Worm (Caenorhabditis elegans) whole organism, young adult: ENCODE results near the gene R10H10.3.

Experiments used
- B0019.2 ChIP-seq: fragments of 200-800 bp; sonication (Bioruptor generic); conservative IDR thresholded peaks from 2 replicates; pipeline ENCODE4 v1.3.6; 2022; ENCODE audit warnings: missing genetic modification reagents, missing genetic modification characterization, missing compliant biosample characterization
- B0035.1 ChIP-seq: sonication (generic microtip); optimal IDR thresholded peaks from 2 replicates; lab custom pipeline; 2016; ENCODE audit warnings: missing genetic modification characterization, mild to moderate bottlenecking, missing compliant biosample characterization, missing genotype, missing genetic modification reagents
- B0336.3 ChIP-seq: fragments of 200-800 bp; sonication (Bioruptor generic); IDR thresholded peaks from 2 replicates; pipeline ENCODE4 v1.3.6; 2022; ENCODE audit warnings: missing genetic modification characterization, missing compliant biosample characterization
- C17E4.6 ChIP-seq: fragments of 200-800 bp; sonication (Bioruptor generic); IDR thresholded peaks from 2 replicates; pipeline ENCODE4 v1.3.6; 2022; ENCODE audit warnings: missing genetic modification reagents, missing genetic modification characterization, missing compliant biosample characterization
- D2030.7 ChIP-seq: fragments of 200-800 bp; sonication (Bioruptor generic); IDR thresholded peaks from 2 replicates; pipeline ENCODE4 v1.3.6; 2022; ENCODE audit warnings: missing genetic modification reagents, missing genetic modification characterization, missing compliant biosample characterization
- F22D6.2 ChIP-seq: sonication (generic microtip); optimal IDR thresholded peaks from 2 replicates; lab custom pipeline; 2016; ENCODE audit warnings: mild to moderate bottlenecking, missing genetic modification characterization, missing compliant biosample characterization
- F33H1.4 ChIP-seq: fragments of 200-800 bp; sonication (Bioruptor generic); IDR thresholded peaks from 2 replicates; pipeline ENCODE4 v1.3.6; 2022; ENCODE audit warnings: missing genetic modification reagents, missing genetic modification characterization, missing compliant biosample characterization
- F49E8.2 ChIP-seq: sonication (generic microtip); optimal IDR thresholded peaks from 3 replicates; lab custom pipeline; 2017; ENCODE audit warnings: missing genetic modification characterization, mild to moderate bottlenecking, missing compliant biosample characterization, antibody characterized with exemption, moderate library complexity; ENCODE audit not compliant: insufficient read depth
- F57C9.4 ChIP-seq: sonication (generic microtip); optimal IDR thresholded peaks from 2 replicates; lab custom pipeline; 2017; ENCODE audit warnings: mild to moderate bottlenecking, missing genetic modification characterization, missing compliant biosample characterization
- K11D2.4 ChIP-seq: fragments of 200-800 bp; sonication (Bioruptor generic); IDR thresholded peaks from 2 replicates; pipeline ENCODE4 v1.3.6; 2022; ENCODE audit warnings: missing genetic modification reagents, missing genetic modification characterization, missing compliant biosample characterization
- T07F8.4 ChIP-seq: sonication (generic microtip); optimal IDR thresholded peaks from 2 replicates; lab custom pipeline; 2016; ENCODE audit warnings: mild to moderate bottlenecking, missing genetic modification characterization, moderate library complexity, missing compliant biosample characterization
- Y79H2A.3 ChIP-seq: fragments of 200-800 bp; sonication (Bioruptor generic); conservative IDR thresholded peaks from 2 replicates; pipeline ENCODE4 v1.3.6; 2022; ENCODE audit warnings: missing genetic modification reagents, missing genetic modification characterization, missing compliant biosample characterization
- aptf-3 ChIP-seq: fragments of 200-800 bp; sonication (Bioruptor generic); IDR thresholded peaks from 2 replicates; pipeline ENCODE4 v1.3.6; 2022; ENCODE audit warnings: missing genetic modification characterization, missing compliant biosample characterization
- atf-7 ChIP-seq: sonication (generic microtip); optimal IDR thresholded peaks from 2 replicates; lab custom pipeline; 2017; ENCODE audit warnings: mild to moderate bottlenecking, missing genetic modification characterization, missing compliant biosample characterization
- attf-5 ChIP-seq: fragments of 200-800 bp; sonication (Bioruptor generic); optimal IDR thresholded peaks from 2 replicates; lab custom pipeline; 2018; ENCODE audit warnings: mild to moderate bottlenecking, missing genetic modification characterization, missing compliant biosample characterization
- attf-6 ChIP-seq: fragments of 200-800 bp; sonication (Bioruptor generic); IDR thresholded peaks from 2 replicates; pipeline ENCODE4 v1.3.6; 2022; ENCODE audit warnings: missing genetic modification reagents, missing genetic modification characterization, missing compliant biosample characterization
- cebp-1 ChIP-seq, 2 experiments: fragments of 200-800 bp in 1 of 2; sonication (Bioruptor generic) in 1 of 2; sonication (generic microtip) in 1 of 2; IDR thresholded peaks in 1 of 2; optimal IDR thresholded peaks in 1 of 2; 2 replicates each; pipeline versions ENCODE4 v1.3.6 to Lab custom; 2017 to 2022; ENCODE audit warnings: missing compliant biosample characterization in 2 of 2, missing genetic modification characterization in 2 of 2, mild to moderate bottlenecking in 1 of 2, missing genetic modification reagents in 1 of 2, moderate library complexity in 1 of 2
- cebp-2 ChIP-seq: fragments of 200-800 bp; sonication (Bioruptor generic); IDR thresholded peaks from 2 replicates; pipeline ENCODE4 v1.3.6; 2022; ENCODE audit warnings: missing genetic modification characterization, missing compliant biosample characterization
- ceh-40 ChIP-seq: fragments of 200-800 bp; sonication (Bioruptor generic); IDR thresholded peaks from 2 replicates; pipeline ENCODE4 v1.3.6; 2022; ENCODE audit warnings: missing genetic modification characterization, missing compliant biosample characterization
- chd-7 ChIP-seq: sonication (generic microtip); optimal IDR thresholded peaks from 2 replicates; lab custom pipeline; 2016; ENCODE audit warnings: mild to moderate bottlenecking, missing genetic modification characterization, moderate library complexity, missing compliant biosample characterization
- dox-1 ChIP-seq: fragments of 200-800 bp; sonication (Bioruptor generic); IDR thresholded peaks from 2 replicates; pipeline ENCODE4 v1.3.6; 2022; ENCODE audit warnings: missing genetic modification reagents, missing genetic modification characterization, missing compliant biosample characterization
- egl-18 ChIP-seq: fragments of 200-800 bp; sonication (Bioruptor generic); IDR thresholded peaks from 2 replicates; pipeline ENCODE4 v1.3.6; 2022; ENCODE audit warnings: missing genetic modification reagents, missing genetic modification characterization, missing compliant biosample characterization
- egl-44 ChIP-seq: fragments of 200-800 bp; sonication (Bioruptor generic); IDR thresholded peaks from 2 replicates; pipeline ENCODE4 v1.3.6; 2022; ENCODE audit warnings: missing genetic modification reagents, missing genetic modification characterization, missing compliant biosample characterization
- ekl-4 ChIP-seq: fragments of 200-800 bp; sonication (Bioruptor generic); IDR thresholded peaks from 2 replicates; pipeline ENCODE4 v1.3.6; 2022; ENCODE audit warnings: missing genetic modification reagents, missing genetic modification characterization, missing compliant biosample characterization
- hlh-26 ChIP-seq: fragments of 200-800 bp; sonication (Bioruptor generic); conservative IDR thresholded peaks from 2 replicates; pipeline ENCODE4 v1.3.6; 2022; ENCODE audit warnings: missing genetic modification reagents, missing genetic modification characterization, missing compliant biosample characterization
- hsf-1 ChIP-seq: fragments of 200-800 bp; sonication (Bioruptor generic); IDR thresholded peaks from 2 replicates; pipeline ENCODE4 v1.3.6; 2022; ENCODE audit warnings: missing genetic modification reagents, missing genetic modification characterization, missing compliant biosample characterization
- lag-1 ChIP-seq: fragments of 200-800 bp; sonication (Bioruptor generic); IDR thresholded peaks from 2 replicates; pipeline ENCODE4 v1.3.6; 2022; ENCODE audit warnings: missing genetic modification reagents, missing genetic modification characterization, missing compliant biosample characterization
- let-526 ChIP-seq: fragments of 200-800 bp; sonication (Bioruptor generic); IDR thresholded peaks from 2 replicates; pipeline ENCODE4 v1.3.6; 2022; ENCODE audit warnings: missing genetic modification reagents, missing genetic modification characterization, missing compliant biosample characterization
- lir-1 ChIP-seq: fragments of 200-800 bp; sonication (Bioruptor generic); conservative IDR thresholded peaks from 2 replicates; pipeline ENCODE4 v1.3.6; 2022; ENCODE audit warnings: missing genetic modification reagents, missing genetic modification characterization, missing compliant biosample characterization
- madf-8 ChIP-seq: fragments of 200-800 bp; sonication (Bioruptor generic); conservative IDR thresholded peaks from 2 replicates; pipeline ENCODE4 v1.3.6; 2022; ENCODE audit warnings: missing genetic modification reagents, missing genetic modification characterization, missing compliant biosample characterization
- nfya-2 ChIP-seq: fragments of 200-800 bp; sonication (Bioruptor generic); IDR thresholded peaks from 2 replicates; pipeline ENCODE4 v1.3.6; 2022; ENCODE audit warnings: missing genetic modification reagents, missing genetic modification characterization, missing compliant biosample characterization
- nfyb-1 ChIP-seq: fragments of 200-800 bp; sonication (Bioruptor generic); IDR thresholded peaks from 2 replicates; pipeline ENCODE4 v1.3.6; 2022; ENCODE audit warnings: missing genetic modification reagents, missing genetic modification characterization, missing compliant biosample characterization
- nhr-179 ChIP-seq: sonication (generic microtip); optimal IDR thresholded peaks from 2 replicates; lab custom pipeline; 2016; ENCODE audit warnings: mild to moderate bottlenecking, missing genetic modification characterization, missing compliant biosample characterization
- nhr-80 ChIP-seq: sonication (generic microtip); optimal IDR thresholded peaks from 2 replicates; lab custom pipeline; 2016; ENCODE audit warnings: missing genetic modification characterization, missing compliant biosample characterization
- nhr-90 ChIP-seq: sonication (generic microtip); optimal IDR thresholded peaks from 2 replicates; lab custom pipeline; 2016; ENCODE audit warnings: missing genotype, mild to moderate bottlenecking, missing genetic modification characterization, missing compliant biosample characterization
- pha-4 ChIP-seq: fragments of 150-350 bp; sonication (generic microtip); optimal IDR thresholded peaks from 2 replicates; lab custom pipeline; 2014; ENCODE audit warnings: missing biosample characterization, missing genetic modification reagents, missing genetic modification characterization
- repo-1 ChIP-seq: sonication (generic microtip); optimal IDR thresholded peaks from 2 replicates; lab custom pipeline; 2017; ENCODE audit warnings: mild to moderate bottlenecking, missing genetic modification characterization, missing compliant biosample characterization
- rpc-1 ChIP-seq, 2 experiments: fragments of 150-350 bp in 1 of 2; sonication (generic microtip) in 1 of 2; optimal IDR thresholded peaks; 2 replicates each; lab custom pipeline; 2014 to 2018; ENCODE audit warnings: missing biosample characterization in 1 of 2, missing genetic modification characterization in 1 of 2, missing genetic modification reagents in 1 of 2, missing genotype in 1 of 2
- snpc-1.1 ChIP-seq: sonication (generic microtip); optimal IDR thresholded peaks from 2 replicates; lab custom pipeline; 2017; ENCODE audit warnings: missing genetic modification characterization, mild to moderate bottlenecking, missing compliant biosample characterization, antibody characterized with exemption, moderate library complexity, missing genotype, missing genetic modification reagents; ENCODE audit not compliant: insufficient read depth
- snpc-3.4 ChIP-seq: sonication (generic microtip); optimal IDR thresholded peaks from 2 replicates; lab custom pipeline; 2017; ENCODE audit warnings: missing genetic modification characterization, mild to moderate bottlenecking, missing compliant biosample characterization, antibody characterized with exemption, moderate library complexity, missing genotype, missing genetic modification reagents
- snpc-4 ChIP-seq, 5 experiments: fragments of 150-350 bp in 1 of 5; sonication (generic microtip) in 4 of 5; optimal IDR thresholded peaks; 2 replicates each; lab custom pipeline; 2014 to 2018; ENCODE audit warnings: missing genetic modification characterization in 5 of 5, missing biosample characterization in 3 of 5, antibody characterized with exemption in 2 of 5, mild to moderate bottlenecking in 2 of 5, missing compliant biosample characterization in 2 of 5, missing genotype in 2 of 5, moderate library complexity in 2 of 5, missing genetic modification reagents in 1 of 5
- tbx-9 ChIP-seq: sonication (generic microtip); optimal IDR thresholded peaks from 2 replicates; lab custom pipeline; 2016; ENCODE audit warnings: borderline replicate concordance, missing genetic modification characterization, inconsistent platforms, missing compliant biosample characterization
- zfh-2 ChIP-seq: fragments of 200-800 bp; sonication (Bioruptor generic); conservative IDR thresholded peaks from 2 replicates; pipeline ENCODE4 v1.3.6; 2022; ENCODE audit warnings: missing genetic modification reagents, missing genetic modification characterization, missing compliant biosample characterization
- ztf-18 ChIP-seq: sonication (generic microtip); optimal IDR thresholded peaks from 2 replicates; lab custom pipeline; 2016; ENCODE audit warnings: missing genotype, mild to moderate bottlenecking, missing genetic modification characterization, missing compliant biosample characterization
- ztf-25 ChIP-seq: fragments of 200-800 bp; sonication (Bioruptor generic); IDR thresholded peaks from 2 replicates; pipeline ENCODE4 v1.3.6; 2022; ENCODE audit warnings: missing genetic modification reagents, missing genetic modification characterization, missing compliant biosample characterization

The R10H10.3 gene

DNA sequence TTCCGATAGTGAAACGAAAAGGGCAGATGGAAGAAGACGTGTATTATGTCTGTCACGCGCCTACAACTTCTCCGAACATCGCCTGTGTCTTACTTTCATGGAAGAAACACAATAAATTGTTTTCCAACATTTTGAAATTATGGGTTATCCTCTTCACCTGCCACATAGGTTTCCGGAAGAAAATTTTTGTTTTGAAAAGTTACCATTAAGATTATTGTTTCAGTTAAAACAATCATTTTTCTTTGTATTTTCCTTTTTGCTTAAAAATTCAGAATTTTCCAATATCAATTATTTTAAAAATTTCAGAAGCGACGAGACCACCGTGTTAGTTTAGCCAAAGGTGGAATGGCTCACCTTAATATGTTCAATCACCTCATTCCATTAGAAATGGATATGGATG lies 13.7 kb upstream of the R10H10.3 start, which contains the start of gene mask-1:
Gene mask-1, plus strand, starts transcription at position 301 of the 400 bp plus-strand sequence.
- TF ChIP-seq repo-1 (tag; lab: Kevin White, UChicago) = no peak
- no peak for TF ChIP-seq T07F8.4 (tag; lab: Kevin White, UChicago)
- no peak for TF ChIP-seq hsf-1 (GFP tag; lab: Robert Waterston, UW)
- TF ChIP-seq F33H1.4 (GFP tag; lab: Robert Waterston, UW) = no peak
- TF ChIP-seq egl-18 (GFP tag; lab: Robert Waterston, UW) = no peak
- no peak for TF ChIP-seq nhr-90
- no peak for TF ChIP-seq nhr-179 (tag; lab: Kevin White, UChicago)
- TF ChIP-seq, all 124 proteins: peak for 0

- TF ChIP-seq snpc-1.1 (no peak), B0019.2 (GFP tag; lab: Robert Waterston, UW) (no peak), ztf-25 (no peak), F22D6.2 (tag; lab: Kevin White, UChicago) (no peak), ekl-4 (GFP tag; lab: Robert Waterston, UW) (no peak), atf-7 (tag; lab: Kevin White, UChicago) (no peak), zfh-2 (GFP tag; lab: Robert Waterston, UW) (peak; percentile 67; the same call in 1 of the 2 replicates), dox-1 (GFP tag; lab: Robert Waterston, UW) (peak; percentile 45), snpc-3.4 (no peak), hlh-26 (no peak), B0035.1 (tag; lab: Kevin White, UChicago) (no peak), ceh-40 (GFP tag; lab: Robert Waterston, UW) (no peak), aptf-3 (GFP tag; lab: Robert Waterston, UW) (no peak), let-526 (no peak), cebp-2 (GFP tag; lab: Robert Waterston, UW) (no peak), K11D2.4 (GFP tag; lab: Robert Waterston, UW) (no peak), snpc-4 (GFP tag; optimal IDR thresholded peaks at IDR 0.05; lab: Kevin White, UChicago) (no peak), snpc-4 (tag; optimal IDR thresholded peaks at IDR 0.05; lab: Kevin White, UChicago) (peak in 1 of 4 experiments; percentile 20), D2030.7 (no peak), nfya-2 (GFP tag; lab: Robert Waterston, UW) (no peak), pha-4 (tag; lab: Kevin White, UChicago) (no peak), attf-5 (GFP tag; lab: Kevin White, UChicago) (peak; percentile 70), hsf-1 (GFP tag; lab: Robert Waterston, UW) (peak; percentile 66), madf-8 (peak; percentile 63), B0336.3 (GFP tag; lab: Robert Waterston, UW) (0 out of 2 replicates have a peak, but pooled peaks have one; percentile 44), cebp-1 (GFP tag; IDR thresholded peaks at IDR 0.05; lab: Robert Waterston, UW) (no peak), cebp-1 (tag; optimal IDR thresholded peaks at IDR 0.05; lab: Kevin White, UChicago) (peak; percentile 74), rpc-1 (optimal IDR thresholded peaks at IDR 0.05; lab: Kevin White, UChicago) (no peak), rpc-1 (tag; optimal IDR thresholded peaks at IDR 0.05; lab: Kevin White, UChicago) (no peak), egl-44 (GFP tag; lab: Robert Waterston, UW) (no peak), Y79H2A.3 (GFP tag; lab: Robert Waterston, UW) (no peak), F49E8.2 (tag; lab: Kevin White, UChicago) (no peak), nfyb-1 (GFP tag; lab: Robert Waterston, UW) (no peak), nhr-90 (no peak), tbx-9 (tag; lab: Kevin White, UChicago) (no peak), chd-7 (tag; lab: Kevin White, UChicago) (peak; percentile 1), attf-6 (no peak), F57C9.4 (tag; lab: Kevin White, UChicago) (no peak), ztf-18 (tag; lab: Kevin White, UChicago) (no peak), nhr-80 (peak; percentile 1), C17E4.6 (no peak), lag-1 (GFP tag; lab: Robert Waterston, UW) (no peak), lir-1 (GFP tag; lab: Robert Waterston, UW) (peak; percentile 35; the same call in 1 of the 2 replicates)
These were observed 7.7 kb upstream of the R10H10.3 start for ce11 chrIV:10380626-10381025.
